Worm (Caenorhabditis elegans) whole organism, dauer: ENCODE measurements around the gene msp-77.

ENCODE experiments used
- unc-62 ChIP-seq: sonication (generic microtip); optimal IDR thresholded peaks from 2 replicates; lab custom pipeline; 2017; ENCODE audit warnings: missing biosample characterization, missing genetic modification reagents, missing genetic modification characterization

The msp-77 gene

DNA sequence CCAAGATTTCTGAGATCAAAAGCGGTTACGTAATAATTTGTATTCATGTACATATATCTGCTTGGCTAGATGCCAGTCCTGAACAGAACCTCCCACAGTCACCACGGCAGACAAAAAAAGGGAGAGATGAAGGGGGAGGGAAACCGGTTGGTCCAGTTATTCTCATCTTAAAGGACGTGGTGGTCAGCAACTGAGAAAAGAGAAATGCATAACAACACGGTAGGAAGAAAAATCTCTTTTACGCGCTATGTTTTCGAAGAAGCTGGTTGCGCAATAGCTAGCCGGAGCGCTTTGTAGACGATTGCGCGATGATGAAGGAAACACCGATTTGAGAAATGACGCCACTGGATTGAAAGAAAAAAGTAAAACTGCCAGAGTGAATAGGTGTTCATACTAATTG is 23.6 kb downstream of the msp-77 start:
- TF ChIP-seq unc-62, result no peak

DNA sequence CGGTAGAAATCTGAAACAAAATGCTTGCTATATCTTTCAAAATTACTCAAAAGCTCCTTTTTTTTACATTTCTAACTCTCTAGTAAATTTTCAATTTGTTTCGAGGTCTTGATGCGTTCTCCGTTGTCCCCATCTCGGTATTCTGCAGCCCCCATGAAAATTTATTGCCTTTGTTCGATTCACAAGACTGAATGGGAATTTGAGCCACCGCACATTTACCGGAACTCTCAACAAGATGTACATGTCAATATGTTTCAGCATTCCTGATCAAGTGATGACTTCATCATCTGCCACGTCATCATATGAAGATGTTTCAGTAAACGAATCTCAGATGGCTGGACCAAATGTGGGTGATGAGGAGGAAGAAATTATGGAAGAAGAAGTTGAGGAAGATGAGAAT is 26.0 kb downstream of the msp-77 start:
- TF ChIP-seq unc-62, result no peak

DNA sequence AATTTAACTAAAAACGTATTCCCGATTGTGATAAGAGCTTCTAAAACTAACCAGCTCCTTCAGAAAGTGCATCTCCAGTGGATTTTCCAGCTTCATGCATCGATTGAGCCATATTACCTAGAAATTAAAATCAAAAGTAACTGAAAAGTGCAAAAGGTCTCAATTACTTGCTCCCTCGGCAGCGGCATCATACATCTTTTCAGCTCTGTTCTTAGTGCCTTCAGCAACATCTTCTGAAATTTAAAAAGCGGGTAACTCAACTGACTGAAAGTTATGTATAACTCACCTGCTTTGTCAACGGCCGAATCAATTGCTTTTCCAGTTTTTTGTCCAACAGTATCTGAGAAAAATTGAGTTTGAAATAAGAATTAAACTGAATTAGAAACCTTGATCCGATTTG is 30.0 kb downstream of the msp-77 start:
- TF ChIP-seq unc-62, result no peak

DNA sequence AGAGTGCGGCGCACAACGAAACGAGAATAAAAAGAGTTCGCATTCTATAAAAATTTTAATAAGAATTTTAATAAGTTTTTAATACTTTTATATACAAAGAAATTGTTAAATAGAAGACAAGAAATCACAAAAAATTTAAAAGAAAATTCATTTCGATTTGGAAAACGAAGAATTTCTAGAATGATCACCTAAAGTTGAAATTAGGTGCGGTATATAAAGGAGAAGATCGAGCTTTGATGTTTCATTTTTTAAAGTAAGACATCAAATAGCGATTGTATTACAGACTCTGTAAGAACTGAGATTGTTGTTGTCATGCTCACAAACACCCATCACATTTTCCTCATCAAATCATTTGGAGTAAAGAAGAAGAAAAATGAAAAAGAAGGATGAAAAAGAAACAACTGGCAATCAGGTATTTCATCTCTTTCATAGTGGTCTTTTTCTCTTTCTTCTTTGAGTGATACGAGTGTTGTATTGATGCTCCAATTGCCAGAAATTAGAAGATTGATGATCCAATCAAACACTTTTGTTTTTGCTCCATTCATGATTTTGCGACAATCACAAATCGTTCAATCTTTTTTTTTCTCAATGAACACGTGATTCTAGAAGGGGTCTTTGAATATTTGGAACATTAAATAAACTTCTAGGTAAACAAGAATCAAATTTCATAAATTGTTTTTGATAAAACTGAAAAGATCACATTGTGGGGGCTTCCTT is 33.9 kb downstream of the msp-77 start, which contains the start of gene dur-1:
Gene dur-1 (minus strand): TSS at position 51 of the 717 bp plus-strand sequence.
- no peak for TF ChIP-seq unc-62

DNA sequence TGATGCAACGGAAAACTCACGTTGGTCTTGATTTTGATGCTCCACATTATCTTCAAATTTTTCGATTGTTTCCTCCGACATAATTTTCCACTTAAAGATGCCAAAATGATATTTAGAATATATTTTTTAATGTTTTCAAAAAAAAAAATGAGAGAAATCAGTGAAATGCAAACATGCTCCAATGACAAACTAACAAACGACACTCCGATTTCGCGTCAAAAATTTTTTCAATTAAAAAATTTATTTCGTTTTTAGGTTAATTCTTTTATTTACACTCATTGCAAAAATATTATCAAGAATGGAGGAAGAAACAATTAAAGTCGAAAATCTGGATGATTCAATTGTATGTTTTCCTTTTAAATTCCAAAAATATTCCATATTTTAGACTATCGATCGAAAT is 37.6 kb downstream of the msp-77 start, which contains the start of the genes trmt-10A and F25H8.2:
Gene trmt-10A (minus strand): TSS at position 159 of the 400 bp plus-strand sequence.
Gene F25H8.2 (plus strand): TSS at position 181 of the 400 bp plus-strand sequence.
- TF ChIP-seq unc-62, result no peak

DNA sequence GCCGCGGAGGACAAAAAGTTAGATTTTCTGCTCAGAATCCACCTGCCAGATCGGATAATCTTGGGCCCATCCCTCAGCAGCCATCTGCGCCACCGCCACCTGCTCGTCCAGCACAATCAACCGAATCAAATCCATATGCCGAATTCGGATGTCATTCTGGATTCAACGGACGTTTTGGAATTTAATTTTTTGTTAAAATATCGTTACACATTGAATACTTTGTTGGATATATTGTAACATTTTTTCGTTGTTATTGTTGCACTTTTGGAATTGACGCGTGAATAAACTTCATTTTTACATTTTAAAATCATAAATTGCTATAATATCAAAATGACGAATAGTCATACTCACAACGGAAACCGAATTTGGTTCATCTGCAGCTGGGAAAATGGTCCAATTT is 39.1 kb downstream of the msp-77 start, which contains the start of gene spe-29:
Gene spe-29 (plus strand): TSS at position 301 of the 400 bp plus-strand sequence.
- TF ChIP-seq unc-62, result no peak

DNA sequence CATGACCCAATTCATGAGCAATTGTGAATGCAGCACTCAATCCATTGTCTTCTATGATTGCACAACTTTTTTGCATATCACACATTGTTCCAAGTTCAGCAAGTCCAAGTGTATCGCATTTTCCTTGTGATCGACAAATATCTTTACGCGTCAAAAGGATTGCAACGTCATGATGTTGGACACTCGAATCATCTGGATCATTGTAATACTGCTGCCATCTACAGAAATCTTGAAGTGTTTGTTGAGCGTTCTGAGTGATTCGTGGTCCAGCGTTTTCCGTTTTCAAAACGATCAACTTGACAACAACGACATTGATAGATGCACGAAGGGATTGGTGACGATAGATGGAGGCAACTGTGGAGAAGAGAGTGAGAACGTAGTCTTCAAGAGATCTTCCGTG is 48.8 kb downstream of the msp-77 start:
- TF ChIP-seq unc-62, result no peak

DNA sequence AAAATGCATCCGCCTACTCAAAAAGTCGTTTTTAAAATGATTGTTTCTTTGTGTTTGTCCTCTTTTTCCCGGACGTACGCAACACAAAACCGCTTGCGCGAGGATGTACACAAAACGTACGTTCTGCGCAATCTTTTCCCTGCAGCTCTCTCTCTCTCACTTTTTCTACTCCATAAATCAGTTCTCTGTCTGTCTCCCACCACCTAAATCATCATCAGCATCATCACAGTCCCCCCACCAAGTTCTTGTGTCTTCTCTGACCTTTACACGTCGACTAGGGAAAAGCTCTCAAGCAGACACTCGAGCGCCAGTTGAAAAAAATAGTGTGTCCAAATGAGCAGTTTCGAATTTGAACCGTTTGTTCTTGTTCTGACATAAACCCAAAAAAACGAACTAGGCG is 49.8 kb downstream of the msp-77 start:
- TF ChIP-seq unc-62, result no peak
